Fruit fly (Drosophila melanogaster): ENCODE results near the gene CG32036.

The CG32036 gene

DNA sequence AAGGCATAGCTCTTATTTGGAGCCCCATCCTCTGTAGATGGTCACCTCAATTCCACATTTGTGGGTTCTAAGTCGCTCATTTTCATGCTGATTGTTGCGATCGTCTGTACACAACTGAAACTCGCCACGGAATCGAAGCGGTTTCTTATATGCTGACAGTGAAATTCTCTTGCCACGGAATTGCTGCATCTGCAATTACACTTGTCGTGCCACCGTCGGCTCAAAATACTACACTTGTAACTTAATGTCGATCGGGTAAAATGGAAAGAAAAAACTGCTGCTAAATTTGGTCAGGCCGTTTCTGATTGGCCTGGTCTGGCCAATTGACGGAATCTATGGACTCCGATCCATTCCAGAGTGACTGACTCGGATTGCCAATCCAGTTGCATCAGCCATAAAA is 8.2 kb upstream of the CG32036 start:
- TF ChIP-seq CG33017 (tag; optimal IDR thresholded peaks at IDR 0.05) (no peak), cnc (optimal IDR thresholded peaks at IDR 0.05) (no peak), bab1 (GFP tag; optimal IDR thresholded peaks at IDR 0.05) (peak; percentile 7), CG7101 (tag; optimal IDR thresholded peaks at IDR 0.05) (no peak), tj (GFP tag; optimal IDR thresholded peaks at IDR 0.05) (peak; percentile 100), Clk (GFP tag; optimal IDR thresholded peaks at IDR 0.05) (no peak)

DNA sequence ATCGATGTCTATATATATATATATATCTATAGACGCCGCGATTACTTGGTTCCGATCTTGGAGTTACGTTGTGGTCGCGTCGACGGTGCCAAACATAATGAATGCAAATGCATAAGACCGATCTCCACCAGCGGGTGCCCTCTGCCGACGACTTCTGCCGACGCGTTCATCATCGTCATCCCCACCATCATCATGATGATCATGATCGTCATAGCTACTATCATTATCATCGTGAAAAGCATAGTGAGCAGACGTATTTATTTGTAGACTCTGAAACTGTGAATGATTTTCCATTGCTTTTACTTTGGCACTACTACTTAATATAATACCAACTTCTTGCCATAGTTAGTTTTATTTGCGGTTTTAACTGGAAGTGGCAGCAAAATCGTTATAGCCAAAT is 3.1 kb upstream of the CG32036 start, which contains the start of gene CG32037:
CG32037 (minus strand) TSS at position 101 of the 400 bp plus-strand sequence.
- TF ChIP-seq Hr96 (GFP tag; optimal IDR thresholded peaks at IDR 0.05) (no peak), CG1620 (GFP tag; optimal IDR thresholded peaks at IDR 0.05) (no peak)

DNA sequence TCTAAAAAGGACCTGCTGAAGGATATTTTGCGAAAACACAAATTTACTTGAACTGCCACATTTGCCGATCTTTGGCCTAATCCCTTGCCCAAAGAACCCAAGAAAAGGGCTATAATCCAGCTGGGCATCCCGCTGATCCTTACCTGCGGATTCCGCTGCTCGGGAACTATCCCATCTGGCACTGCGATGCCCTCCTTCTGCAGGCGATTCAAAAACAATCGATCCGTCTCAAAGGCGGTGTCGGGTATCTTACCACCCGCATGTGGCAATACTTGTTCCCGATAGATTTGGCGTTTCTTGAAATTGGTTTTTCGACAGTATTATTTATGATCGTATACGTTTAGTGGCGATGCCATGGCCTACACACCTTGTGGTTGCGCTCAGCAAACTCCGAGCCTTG is 2.3 kb upstream of the CG32036 start:
- TF ChIP-seq toe (GFP tag; optimal IDR thresholded peaks at IDR 0.05) (no peak), CG11617 (GFP tag; optimal IDR thresholded peaks at IDR 0.05) (no peak), CG7045 (GFP tag; optimal IDR thresholded peaks at IDR 0.05) (no peak), kay (GFP tag; ENCODE audit: borderline replicate concordance) (no peak), CG7101 (tag; optimal IDR thresholded peaks at IDR 0.05) (no peak), CG14711 (tag; optimal IDR thresholded peaks at IDR 0.05) (no peak), pad (GFP tag; optimal IDR thresholded peaks at IDR 0.05) (no peak), bab1 (GFP tag; optimal IDR thresholded peaks at IDR 0.05) (no peak), tj (GFP tag; optimal IDR thresholded peaks at IDR 0.05) (no peak), Hr96 (GFP tag; optimal IDR thresholded peaks at IDR 0.05) (no peak), Clk (GFP tag; optimal IDR thresholded peaks at IDR 0.05) (no peak)

DNA sequence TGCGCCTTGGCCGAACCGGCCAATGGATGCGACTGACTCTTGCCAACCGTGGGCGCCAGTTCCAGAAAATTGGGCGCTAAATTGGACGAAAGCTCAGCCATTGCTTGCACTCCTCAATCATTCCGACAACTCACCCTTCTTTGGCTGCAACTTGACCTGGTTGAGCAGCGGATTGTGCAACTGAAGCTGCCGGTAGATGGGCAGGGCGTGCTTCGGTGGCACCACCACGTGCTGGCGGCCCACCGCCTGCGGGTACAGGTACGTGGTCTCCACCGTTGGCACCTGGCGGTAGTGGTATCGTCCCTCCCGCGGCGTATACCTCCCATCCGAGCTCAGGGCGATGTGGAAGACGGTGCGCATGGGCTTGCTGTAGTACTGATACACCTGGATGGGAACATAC is 1.4 kb upstream of the CG32036 start:
- TF ChIP-seq toe (GFP tag; optimal IDR thresholded peaks at IDR 0.05) = no peak
- TF ChIP-seq CG11617 (GFP tag; optimal IDR thresholded peaks at IDR 0.05) = no peak
- no peak for TF ChIP-seq cic (GFP tag; optimal IDR thresholded peaks at IDR 0.05)
- TF ChIP-seq Crg-1 (GFP tag; optimal IDR thresholded peaks at IDR 0.05) = no peak
- TF ChIP-seq CG33017 (tag; optimal IDR thresholded peaks at IDR 0.05) = no peak
- TF ChIP-seq cnc (optimal IDR thresholded peaks at IDR 0.05) = no peak
- TF ChIP-seq tj (GFP tag; optimal IDR thresholded peaks at IDR 0.05) = no peak
- no peak for TF ChIP-seq Mnt (GFP tag; optimal IDR thresholded peaks at IDR 0.05)
- TF ChIP-seq pad (GFP tag; optimal IDR thresholded peaks at IDR 0.05) = no peak
- TF ChIP-seq CG12768 (GFP tag; optimal IDR thresholded peaks at IDR 0.05) = no peak
- TF ChIP-seq CG5204 (GFP tag; optimal IDR thresholded peaks at IDR 0.05) = no peak
- no peak for TF ChIP-seq Clk (GFP tag; optimal IDR thresholded peaks at IDR 0.05)
- TF ChIP-seq CG1620 (GFP tag; optimal IDR thresholded peaks at IDR 0.05) = no peak

DNA sequence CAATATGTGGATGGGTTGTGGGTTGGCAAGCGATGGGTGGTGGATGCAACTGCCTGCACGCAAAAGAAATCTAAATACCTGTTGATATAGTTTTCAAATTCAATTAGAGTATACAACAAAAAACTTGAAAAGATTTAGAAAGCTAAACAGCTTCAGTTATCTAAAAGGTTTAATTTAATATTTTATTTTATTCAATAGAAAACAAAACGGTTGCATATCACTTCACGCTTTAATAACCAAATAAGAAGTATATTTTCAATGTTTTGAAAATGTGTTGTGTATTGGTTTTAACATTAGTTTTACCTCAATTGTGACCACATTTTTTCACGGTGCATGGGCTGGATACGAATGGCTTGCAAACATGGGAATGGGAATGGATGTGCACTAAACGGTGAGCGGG is 594 bp upstream of the CG32036 start:
- TF ChIP-seq toe (GFP tag; optimal IDR thresholded peaks at IDR 0.05) (no peak), bab1 (GFP tag; optimal IDR thresholded peaks at IDR 0.05) (no peak), cic (GFP tag; optimal IDR thresholded peaks at IDR 0.05) (no peak), CG7101 (tag; optimal IDR thresholded peaks at IDR 0.05) (no peak), CG12768 (GFP tag; optimal IDR thresholded peaks at IDR 0.05) (no peak), pad (GFP tag; optimal IDR thresholded peaks at IDR 0.05) (no peak), CG1620 (GFP tag; optimal IDR thresholded peaks at IDR 0.05) (no peak), tj (GFP tag; optimal IDR thresholded peaks at IDR 0.05) (no peak), cnc (optimal IDR thresholded peaks at IDR 0.05) (no peak)

DNA sequence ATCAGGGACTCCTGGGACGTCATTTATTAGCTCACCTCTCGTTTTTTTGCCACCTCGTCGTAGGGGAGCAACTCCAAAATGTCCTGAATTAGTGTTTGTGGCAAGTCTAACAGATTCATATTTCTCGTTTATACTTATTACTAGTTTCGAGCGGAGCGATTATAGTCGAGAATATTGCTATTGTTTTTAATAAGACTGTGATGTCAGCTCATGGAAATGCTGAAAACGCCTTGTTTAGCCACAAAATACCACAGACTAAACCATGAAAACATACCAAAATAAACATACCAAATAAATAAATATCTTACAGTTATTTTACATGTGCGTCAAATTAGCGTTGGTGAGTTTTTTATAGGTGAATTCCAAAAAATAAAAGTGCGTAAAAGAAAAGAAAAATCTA is 1.4 kb downstream of the CG32036 start, which contains the start of gene pall:
pall (minus strand) TSS at position 205 of the 400 bp plus-strand sequence.
- TF ChIP-seq bab1 (GFP tag; optimal IDR thresholded peaks at IDR 0.05) (peak; percentile 56), toe (GFP tag; optimal IDR thresholded peaks at IDR 0.05) (no peak), Crg-1 (GFP tag; optimal IDR thresholded peaks at IDR 0.05) (no peak), Mnt (GFP tag; optimal IDR thresholded peaks at IDR 0.05) (peak; percentile 10), cic (GFP tag; optimal IDR thresholded peaks at IDR 0.05) (no peak), Hr96 (GFP tag; optimal IDR thresholded peaks at IDR 0.05) (no peak), ovo (GFP tag; optimal IDR thresholded peaks at IDR 0.05) (no peak), Clk (GFP tag; optimal IDR thresholded peaks at IDR 0.05) (no peak), CG1620 (GFP tag; optimal IDR thresholded peaks at IDR 0.05) (no peak), CG7101 (tag; optimal IDR thresholded peaks at IDR 0.05) (peak; percentile 12), tj (GFP tag; optimal IDR thresholded peaks at IDR 0.05) (no peak), kay (GFP tag; ENCODE audit: borderline replicate concordance) (no peak), CG14711 (tag; optimal IDR thresholded peaks at IDR 0.05) (no peak), CG12768 (GFP tag; optimal IDR thresholded peaks at IDR 0.05) (no peak), CG11617 (GFP tag; optimal IDR thresholded peaks at IDR 0.05) (no peak)

DNA sequence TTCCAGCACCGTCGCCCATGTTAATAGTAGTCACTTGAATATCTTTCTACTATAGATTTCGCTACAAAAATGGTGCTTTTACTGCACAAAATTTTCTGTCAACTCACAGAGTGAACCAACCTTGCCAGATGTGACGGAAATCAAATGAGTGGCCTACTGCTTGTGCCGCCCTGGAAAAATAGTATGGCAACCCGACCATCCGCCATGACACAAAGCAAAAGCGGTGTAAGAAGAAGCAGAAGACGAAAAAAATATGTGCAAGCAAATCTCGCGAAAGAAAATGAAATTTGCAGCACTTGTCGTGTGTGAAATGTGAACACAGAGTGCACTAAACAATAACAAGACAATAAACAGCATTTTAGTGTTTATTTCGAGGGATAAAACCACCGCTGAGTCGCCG is 12.2 kb downstream of the CG32036 start, which contains the start of the genes Uch-L5 and Jarid2:
Uch-L5 (minus strand) TSS at position 137 of the 400 bp plus-strand sequence.
Jarid2 (plus strand) TSS at position 210 of the 400 bp plus-strand sequence.
- TF ChIP-seq ovo (GFP tag; optimal IDR thresholded peaks at IDR 0.05) (peak; percentile 47), CG7101 (tag; optimal IDR thresholded peaks at IDR 0.05) (peak; percentile 61), Mnt (GFP tag; optimal IDR thresholded peaks at IDR 0.05) (peak; percentile 69), pad (GFP tag; optimal IDR thresholded peaks at IDR 0.05) (peak; percentile 37), CG7045 (GFP tag; optimal IDR thresholded peaks at IDR 0.05) (peak; percentile 16), toe (GFP tag; optimal IDR thresholded peaks at IDR 0.05) (no peak), tj (GFP tag; optimal IDR thresholded peaks at IDR 0.05) (peak; percentile 70), Hr96 (GFP tag; optimal IDR thresholded peaks at IDR 0.05) (no peak), cic (GFP tag; optimal IDR thresholded peaks at IDR 0.05) (peak; percentile 34), CG12768 (GFP tag; optimal IDR thresholded peaks at IDR 0.05) (peak; percentile 12), CG5204 (GFP tag; optimal IDR thresholded peaks at IDR 0.05) (no peak), CG14711 (tag; optimal IDR thresholded peaks at IDR 0.05) (peak; percentile 63), bab1 (GFP tag; optimal IDR thresholded peaks at IDR 0.05) (peak; percentile 84), CG1620 (GFP tag; optimal IDR thresholded peaks at IDR 0.05) (peak; percentile 56), cnc (optimal IDR thresholded peaks at IDR 0.05) (peak; percentile 81 to 92), kay (GFP tag; ENCODE audit: borderline replicate concordance) (no peak), Clk (GFP tag; optimal IDR thresholded peaks at IDR 0.05) (no peak), Crg-1 (GFP tag; optimal IDR thresholded peaks at IDR 0.05) (peak; percentile 45), CG11617 (GFP tag; optimal IDR thresholded peaks at IDR 0.05) (peak; percentile 8), CG33017 (tag; optimal IDR thresholded peaks at IDR 0.05) (peak; percentile 26)

Measured in whole organism, adult.